Fruit fly (Drosophila melanogaster) whole organism, embryonic: Measurements from ENCODE around the gene TbCMF46.

Source experiments
- Bgb ChIP-seq: fragments of 200-800 bp; sonication (Bioruptor generic); IDR thresholded peaks from 2 replicates; pipeline ENCODE4 v1.3.6; 2022; ENCODE audit warnings: missing biosample characterization, missing genetic modification characterization; ENCODE audit not compliant: partially characterized antibody
- CG10543 ChIP-seq: fragments of 200-800 bp; sonication (Bioruptor generic); optimal IDR thresholded peaks from 3 replicates; lab custom pipeline; 2017; ENCODE audit warnings: missing biosample characterization, mild to moderate bottlenecking, missing genetic modification characterization, moderate library complexity
- CG10565 ChIP-seq: fragments of 200-800 bp; sonication (Bioruptor generic); optimal IDR thresholded peaks from 3 replicates; lab custom pipeline; 2016; ENCODE audit warnings: missing biosample characterization, mild to moderate bottlenecking, missing genetic modification characterization
- CG11504 ChIP-seq: fragments of 200-800 bp; sonication (Bioruptor generic); optimal IDR thresholded peaks from 3 replicates; lab custom pipeline; 2019; ENCODE audit warnings: missing biosample characterization, mild to moderate bottlenecking, missing genetic modification characterization, moderate library complexity
- CG11723 ChIP-seq: fragments of 200-800 bp; sonication (Bioruptor generic); optimal IDR thresholded peaks from 2 replicates; lab custom pipeline; 2017; ENCODE audit warnings: missing biosample characterization, mild to moderate bottlenecking, missing genetic modification characterization
- CG13287 ChIP-seq: fragments of 200-800 bp; sonication (Bioruptor generic); IDR thresholded peaks from 2 replicates; pipeline ENCODE4 v1.3.6; 2022; ENCODE audit warnings: missing biosample characterization, missing genetic modification characterization; ENCODE audit not compliant: partially characterized antibody
- CG13424 ChIP-seq: fragments of 200-800 bp; sonication (Bioruptor generic); optimal IDR thresholded peaks from 2 replicates; lab custom pipeline; 2019; ENCODE audit warnings: missing biosample characterization, mild to moderate bottlenecking, missing genetic modification characterization, moderate library complexity
- CG13894 ChIP-seq: fragments of 200-800 bp; sonication (Bioruptor generic); optimal IDR thresholded peaks from 3 replicates; lab custom pipeline; 2018; ENCODE audit warnings: missing biosample characterization, mild to moderate bottlenecking, missing genetic modification characterization, moderate library complexity
- CG15601 ChIP-seq: fragments of 200-800 bp; sonication (Bioruptor generic); optimal IDR thresholded peaks from 3 replicates; lab custom pipeline; 2019; ENCODE audit warnings: missing biosample characterization, mild to moderate bottlenecking, missing genetic modification characterization, moderate library complexity
- CG15696 ChIP-seq: fragments of 200-800 bp; sonication (Bioruptor generic); optimal IDR thresholded peaks from 2 replicates; lab custom pipeline; 2019; ENCODE audit warnings: missing biosample characterization, mild to moderate bottlenecking, missing genetic modification characterization, moderate library complexity
- CG16779 ChIP-seq: fragments of 200-800 bp; sonication (Bioruptor generic); IDR thresholded peaks from 2 replicates; pipeline ENCODE4 v1.3.6; 2022; ENCODE audit warnings: missing biosample characterization, missing genetic modification characterization
- CG2202 ChIP-seq: fragments of 200-800 bp; sonication (Bioruptor generic); optimal IDR thresholded peaks from 2 replicates; lab custom pipeline; 2018; ENCODE audit warnings: missing biosample characterization, mild to moderate bottlenecking, missing genetic modification characterization
- CG31365 ChIP-seq: fragments of 200-800 bp; sonication (Bioruptor generic); optimal IDR thresholded peaks from 2 replicates; lab custom pipeline; 2018; ENCODE audit warnings: missing biosample characterization, mild to moderate bottlenecking, missing genetic modification characterization
- CG3281 ChIP-seq: fragments of 200-800 bp; sonication (Bioruptor generic); optimal IDR thresholded peaks from 3 replicates; lab custom pipeline; 2017; ENCODE audit warnings: missing biosample characterization, mild to moderate bottlenecking, missing genetic modification characterization
- CG34376 ChIP-seq: fragments of 200-800 bp; sonication (Bioruptor generic); optimal IDR thresholded peaks from 2 replicates; lab custom pipeline; 2018; ENCODE audit warnings: missing biosample characterization, mild to moderate bottlenecking, missing genetic modification characterization
- CG4820 ChIP-seq: fragments of 200-800 bp; sonication (Bioruptor generic); optimal IDR thresholded peaks from 3 replicates; lab custom pipeline; 2016; ENCODE audit warnings: missing biosample characterization, missing genetic modification characterization
- CG7928 ChIP-seq: fragments of 200-800 bp; sonication (Bioruptor generic); optimal IDR thresholded peaks from 2 replicates; lab custom pipeline; 2017; ENCODE audit warnings: missing biosample characterization, mild to moderate bottlenecking, missing genetic modification characterization
- CG8388 ChIP-seq: fragments of 200-800 bp; sonication (Bioruptor generic); optimal IDR thresholded peaks from 2 replicates; lab custom pipeline; 2019; ENCODE audit warnings: missing biosample characterization, mild to moderate bottlenecking, missing genetic modification characterization, moderate library complexity
- D19A ChIP-seq: fragments of 200-800 bp; optimal IDR thresholded peaks from 3 replicates; lab custom pipeline; 2019; ENCODE audit warnings: missing biosample characterization, mild to moderate bottlenecking, missing genetic modification characterization, moderate library complexity
- Drgx ChIP-seq: fragments of 200-800 bp; sonication (Bioruptor generic); IDR thresholded peaks from 2 replicates; pipeline ENCODE4 v1.3.6; 2022; ENCODE audit warnings: missing biosample characterization, missing genetic modification characterization
- Ets65A ChIP-seq: fragments of 200-800 bp; sonication (Bioruptor generic); peaks from one replicate; lab custom pipeline; 2016; ENCODE audit warnings: missing biosample characterization, missing genetic modification characterization
- Hand ChIP-seq: fragments of 200-800 bp; sonication (Bioruptor generic); optimal IDR thresholded peaks from 2 replicates; lab custom pipeline; 2017; ENCODE audit warnings: mild to moderate bottlenecking, missing biosample characterization, missing genetic modification reagents, missing genetic modification characterization
- Hey ChIP-seq: fragments of 200-800 bp; sonication (Bioruptor generic); optimal IDR thresholded peaks from 3 replicates; lab custom pipeline; 2018; ENCODE audit warnings: missing biosample characterization, mild to moderate bottlenecking, missing genetic modification characterization
- NC2β ChIP-seq: fragments of 200-800 bp; sonication (Bioruptor generic); optimal IDR thresholded peaks from 2 replicates; lab custom pipeline; 2016; ENCODE audit warnings: missing biosample characterization, missing genetic modification characterization
- Pdp1 ChIP-seq, 2 experiments: fragments of 200-800 bp; sonication (Bioruptor generic); optimal IDR thresholded peaks; 3 replicates each; lab custom pipeline; 2016; ENCODE audit warnings: missing biosample characterization in 2 of 2, missing genetic modification characterization in 2 of 2, mild to moderate bottlenecking in 1 of 2, moderate library complexity in 1 of 2
- Poxn ChIP-seq: fragments of 200-800 bp; sonication (Bioruptor generic); IDR thresholded peaks from 2 replicates; pipeline ENCODE4 v1.3.6; 2022; ENCODE audit warnings: missing biosample characterization, missing genetic modification characterization
- Ptx1 ChIP-seq: fragments of 200-800 bp; sonication (Bioruptor generic); IDR thresholded peaks from 2 replicates; pipeline ENCODE4 v1.3.6; 2022; ENCODE audit warnings: missing biosample characterization, missing genetic modification characterization
- bcd ChIP-seq: fragments of 200-800 bp; sonication (Bioruptor generic); optimal IDR thresholded peaks from 2 replicates; lab custom pipeline; 2017; ENCODE audit warnings: missing biosample characterization, mild to moderate bottlenecking, missing genetic modification characterization
- bigmax ChIP-seq: fragments of 200-800 bp; sonication (Bioruptor generic); optimal IDR thresholded peaks from 2 replicates; lab custom pipeline; 2018; ENCODE audit warnings: missing biosample characterization, mild to moderate bottlenecking, missing genetic modification characterization
- cg ChIP-seq: fragments of 200-800 bp; sonication (Bioruptor generic); optimal IDR thresholded peaks from 3 replicates; lab custom pipeline; 2019; ENCODE audit warnings: missing biosample characterization, mild to moderate bottlenecking, missing genetic modification characterization, moderate library complexity
- chinmo ChIP-seq: fragments of 200-800 bp; sonication (Bioruptor generic); IDR thresholded peaks from 4 replicates; pipeline ENCODE4 v1.3.6; 2022; ENCODE audit warnings: missing biosample characterization, missing genetic modification characterization; ENCODE audit not compliant: partially characterized antibody
- ci ChIP-seq: fragments of 200-800 bp; sonication (Bioruptor generic); IDR thresholded peaks from 3 replicates; pipeline ENCODE4 v1.3.6; 2022; ENCODE audit warnings: missing biosample characterization, missing genetic modification characterization
- dmrt99B ChIP-seq: fragments of 200-800 bp; sonication (Bioruptor generic); optimal IDR thresholded peaks from 2 replicates; lab custom pipeline; 2018; ENCODE audit warnings: missing biosample characterization, mild to moderate bottlenecking, missing genetic modification characterization, moderate library complexity
- dpn ChIP-seq, 2 experiments: fragments of 200-800 bp; sonication (Bioruptor generic); optimal IDR thresholded peaks; 3 replicates each; lab custom pipeline; 2016; ENCODE audit warnings: missing biosample characterization in 2 of 2, missing genetic modification characterization in 2 of 2
- ewg ChIP-seq: fragments of 200-800 bp; sonication (Bioruptor generic); optimal IDR thresholded peaks from 3 replicates; lab custom pipeline; 2017; ENCODE audit warnings: mild to moderate bottlenecking, missing biosample characterization, missing genetic modification reagents, missing genetic modification characterization
- eyg ChIP-seq: fragments of 200-800 bp; sonication (Bioruptor generic); optimal IDR thresholded peaks from 3 replicates; lab custom pipeline; 2016; ENCODE audit warnings: missing biosample characterization, missing genetic modification characterization
- fd96Cb ChIP-seq: fragments of 200-800 bp; sonication (Bioruptor generic); optimal IDR thresholded peaks from 2 replicates; lab custom pipeline; 2018; ENCODE audit warnings: missing biosample characterization, mild to moderate bottlenecking, missing genetic modification characterization, moderate library complexity
- grn ChIP-seq: fragments of 200-800 bp; sonication (Bioruptor generic); optimal IDR thresholded peaks from 3 replicates; lab custom pipeline; 2017; ENCODE audit warnings: missing biosample characterization, missing genetic modification characterization
- hth ChIP-seq: fragments of >200 bp; optimal IDR thresholded peaks from 2 replicates; lab custom pipeline; 2017; ENCODE audit warnings: inconsistent platforms
- nom ChIP-seq: fragments of 200-800 bp; sonication (Bioruptor generic); optimal IDR thresholded peaks from 2 replicates; lab custom pipeline; 2017; ENCODE audit warnings: missing biosample characterization, missing genetic modification characterization, mild to moderate bottlenecking, moderate library complexity, missing genetic modification reagents
- pzg ChIP-seq: fragments of 200-800 bp; sonication (Bioruptor generic); optimal IDR thresholded peaks from 3 replicates; lab custom pipeline; 2018; ENCODE audit warnings: missing biosample characterization, mild to moderate bottlenecking, missing genetic modification characterization, moderate library complexity
- row ChIP-seq: fragments of 200-800 bp; sonication (Bioruptor generic); IDR thresholded peaks from 3 replicates; pipeline ENCODE4 v1.3.6; 2022; ENCODE audit warnings: missing biosample characterization, missing genetic modification characterization
- sd ChIP-seq: fragments of 200-800 bp; sonication (Bioruptor generic); optimal IDR thresholded peaks from 3 replicates; lab custom pipeline; 2018; ENCODE audit warnings: missing biosample characterization, mild to moderate bottlenecking, missing genetic modification characterization, moderate library complexity
- sna ChIP-seq: fragments of 200-800 bp; sonication (Bioruptor generic); IDR thresholded peaks from 2 replicates; pipeline ENCODE4 v1.3.6; 2022; ENCODE audit warnings: missing biosample characterization, missing genetic modification characterization; ENCODE audit not compliant: partially characterized antibody
- ssp ChIP-seq: fragments of 200-800 bp; sonication (Bioruptor generic); IDR thresholded peaks from 2 replicates; pipeline ENCODE4 v1.3.6; 2022; ENCODE audit warnings: missing biosample characterization, missing genetic modification characterization
- tgo ChIP-seq: fragments of 200-800 bp; sonication (Bioruptor generic); IDR thresholded peaks from 3 replicates; pipeline ENCODE4 v1.3.6; 2022; ENCODE audit warnings: missing biosample characterization, missing genetic modification characterization
- tin ChIP-seq: fragments of 200-800 bp; sonication (Bioruptor generic); optimal IDR thresholded peaks from 3 replicates; lab custom pipeline; 2016; ENCODE audit warnings: missing biosample characterization, missing genetic modification characterization
- wdn ChIP-seq: fragments of 200-800 bp; sonication (Bioruptor generic); IDR thresholded peaks from 2 replicates; pipeline ENCODE4 v1.3.6; 2022; ENCODE audit warnings: missing biosample characterization, missing genetic modification characterization
- z ChIP-seq: fragments of 200-800 bp; sonication (Bioruptor generic); IDR thresholded peaks from 3 replicates; pipeline ENCODE4 v1.3.6; 2022; ENCODE audit warnings: missing biosample characterization, missing genetic modification characterization

Gene TbCMF46

dm6 chr2L:9949178-9950062, 24.8 kb upstream of the TbCMF46 start (continued):
- no peak for TF ChIP-seq CG13287 (GFP tag; lab: Robert Waterston, UW)
- no peak for TF ChIP-seq ewg (GFP tag; lab: Kevin White, UChicago)
- no peak for TF ChIP-seq ci (GFP tag; lab: Robert Waterston, UW)
- TF ChIP-seq wdn, result no peak
- TF ChIP-seq Ptx1 (GFP tag; lab: Robert Waterston, UW), result no peak
- no peak for TF ChIP-seq row (GFP tag; lab: Robert Waterston, UW)
- no peak for TF ChIP-seq bigmax (GFP tag; lab: Kevin White, UChicago)
- TF ChIP-seq pzg, result no peak
- TF ChIP-seq Hand (GFP tag; lab: Kevin White, UChicago), result no peak
- TF ChIP-seq cg (GFP tag; lab: Kevin White, UChicago), result no peak
- no peak for TF ChIP-seq bcd
- no peak for TF ChIP-seq sna (GFP tag; lab: Robert Waterston, UW)
- TF ChIP-seq grn (GFP tag; lab: Kevin White, UChicago), result peak; percentile 24
- no peak for TF ChIP-seq NC2β (GFP tag; lab: Kevin White, UChicago)
- no peak for TF ChIP-seq Hey (tag; lab: Kevin White, UChicago)
- no peak for TF ChIP-seq CG2202 (tag; lab: Kevin White, UChicago)
- TF ChIP-seq eyg, result no peak
- peak; percentile 56 for TF ChIP-seq sd
- no peak for TF ChIP-seq Poxn (GFP tag; lab: Robert Waterston, UW)
- no peak for TF ChIP-seq CG11723 (GFP tag; lab: Kevin White, UChicago)
- TF ChIP-seq CG13424, result no peak
- no peak for TF ChIP-seq CG16779 (GFP tag; lab: Robert Waterston, UW)
- no peak for TF ChIP-seq dmrt99B
- TF ChIP-seq Pdp1 (GFP tag; optimal IDR thresholded peaks at IDR 0.05; lab: Kevin White, UChicago), result peak in 1 of 2 experiments; percentile 36
- no peak for TF ChIP-seq CG4820
- 0 out of 4 replicates have a peak, but pooled peaks have one; percentile 6 for TF ChIP-seq chinmo
- no peak for TF ChIP-seq CG11504 (tag; lab: Kevin White, UChicago)
- TF ChIP-seq CG10543, result peak; percentile 39
- no peak for TF ChIP-seq CG3281 (GFP tag; lab: Kevin White, UChicago)
- no peak for TF ChIP-seq CG10565 (GFP tag; lab: Kevin White, UChicago)
- no peak for TF ChIP-seq Bgb (GFP tag; lab: Robert Waterston, UW)
- no peak for TF ChIP-seq Ets65A (GFP tag; lab: Kevin White, UChicago)
- TF ChIP-seq fd96Cb (tag; lab: Kevin White, UChicago), result no peak
- TF ChIP-seq CG13894 (tag; lab: Kevin White, UChicago), result peak; percentile 25
- no peak for TF ChIP-seq tin (GFP tag; lab: Kevin White, UChicago)
- TF ChIP-seq dpn (GFP tag; optimal IDR thresholded peaks at IDR 0.05; lab: Kevin White, UChicago), result no peak
- no peak for TF ChIP-seq CG7928 (GFP tag; lab: Kevin White, UChicago)
- TF ChIP-seq Drgx (GFP tag; lab: Robert Waterston, UW), result no peak
- TF ChIP-seq z, result no peak
- no peak for TF ChIP-seq ssp
- no peak for TF ChIP-seq hth
- no peak for TF ChIP-seq CG15601 (tag; lab: Kevin White, UChicago)
- no peak for TF ChIP-seq CG15696 (tag; lab: Kevin White, UChicago)
- no peak for TF ChIP-seq tgo (GFP tag; lab: Robert Waterston, UW)
- no peak for TF ChIP-seq CG31365
- TF ChIP-seq CG8388 (GFP tag; lab: Kevin White, UChicago), result no peak
- peak; percentile 91 for TF ChIP-seq CG34376 (GFP tag; lab: Kevin White, UChicago)
- no peak for TF ChIP-seq D19A (tag; lab: Kevin White, UChicago)
- TF ChIP-seq nom (GFP tag; lab: Kevin White, UChicago), result peak; percentile 60
